Worm (Caenorhabditis elegans): ENCODE data around the gene C25E10.4.

The C25E10.4 gene

DNA sequence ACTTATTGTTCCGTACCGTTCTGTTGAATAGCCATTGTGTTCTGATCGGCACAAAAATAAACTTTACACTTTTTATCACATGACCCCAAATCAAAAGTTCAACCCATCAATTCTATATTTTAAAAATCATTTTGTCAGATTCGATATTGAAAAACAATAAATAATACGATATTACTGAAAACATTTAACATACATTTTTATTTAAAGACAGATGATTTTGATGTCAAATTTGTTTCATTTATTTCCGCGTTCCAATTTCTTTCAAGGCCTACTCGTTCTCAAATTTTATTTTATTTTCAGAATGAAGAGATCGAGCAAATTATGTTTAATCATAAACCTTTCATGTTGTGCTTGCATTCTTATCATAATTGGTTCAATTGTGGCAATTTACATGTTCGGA is 38.6 kb upstream of the C25E10.4 start, which contains the start of gene F59E11.5:
TSS of gene F59E11.5 (plus strand) at position 301 of the 400 bp plus-strand sequence.
- TF ChIP-seq ztf-11 (tag; optimal IDR thresholded peaks at IDR 0.05) = no peak
- TF ChIP-seq blmp-1 (tag; optimal IDR thresholded peaks at IDR 0.05) = no peak
- no peak for TF ChIP-seq ama-1 (optimal IDR thresholded peaks at IDR 0.05)
- TF ChIP-seq ets-5 (GFP tag; IDR thresholded peaks at IDR 0.05) = no peak
- TF ChIP-seq snpc-4 (tag; optimal IDR thresholded peaks at IDR 0.05) = no peak
- TF ChIP-seq ceh-63 (GFP tag; optimal IDR thresholded peaks at IDR 0.05) = no peak
- TF ChIP-seq nhr-77 (tag; optimal IDR thresholded peaks at IDR 0.05) = no peak
- no peak for TF ChIP-seq irx-1 (tag; optimal IDR thresholded peaks at IDR 0.05)
- TF ChIP-seq unc-62 (GFP tag; optimal IDR thresholded peaks at IDR 0.05) = no peak

DNA sequence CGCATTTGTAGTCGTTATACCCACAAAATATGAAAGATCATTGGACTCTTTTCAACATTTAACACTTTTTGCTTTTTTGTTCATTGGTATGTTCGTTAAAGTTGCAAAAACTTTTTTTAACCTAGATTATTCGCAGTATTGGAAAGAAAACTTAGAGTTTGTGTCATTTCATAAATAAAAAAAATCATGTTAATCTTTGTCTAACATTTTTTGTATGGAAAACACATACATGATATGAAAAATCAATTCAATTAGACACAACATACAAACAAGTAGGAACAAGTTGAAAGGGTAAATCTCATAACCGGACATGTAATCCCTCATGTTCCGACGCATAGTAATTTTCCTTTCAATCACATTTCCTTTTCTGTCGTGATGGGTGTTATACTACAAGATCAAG is 32.2 kb upstream of the C25E10.4 start, which contains the start of gene F59E11.2:
TSS of gene F59E11.2 (plus strand) at position 301 of the 400 bp plus-strand sequence.
- TF ChIP-seq C34B4.2 (tag; optimal IDR thresholded peaks at IDR 0.05) (no peak), pax-3 (tag; optimal IDR thresholded peaks at IDR 0.05) (no peak), swsn-7 (tag; optimal IDR thresholded peaks at IDR 0.05) (no peak), ztf-11 (tag; optimal IDR thresholded peaks at IDR 0.05) (no peak), nhr-76 (tag; optimal IDR thresholded peaks at IDR 0.05) (no peak), pag-3 (tag; optimal IDR thresholded peaks at IDR 0.05; ENCODE audit: borderline replicate concordance, insufficient read depth) (no peak), sup-37 (GFP tag; optimal IDR thresholded peaks at IDR 0.05) (no peak), fos-1 (tag; optimal IDR thresholded peaks at IDR 0.05) (no peak), sptf-1 (tag; optimal IDR thresholded peaks at IDR 0.05) (no peak), mdl-1 (tag; optimal IDR thresholded peaks at IDR 0.05) (no peak), ceh-88 (GFP tag; IDR thresholded peaks at IDR 0.05) (no peak), ceh-63 (GFP tag; optimal IDR thresholded peaks at IDR 0.05) (no peak), pqm-1 (tag; optimal IDR thresholded peaks at IDR 0.05) (no peak), dpl-1 (GFP tag; optimal IDR thresholded peaks at IDR 0.05) (no peak), nhr-77 (tag; optimal IDR thresholded peaks at IDR 0.05) (no peak), nhr-12 (tag; optimal IDR thresholded peaks at IDR 0.05) (no peak)

DNA sequence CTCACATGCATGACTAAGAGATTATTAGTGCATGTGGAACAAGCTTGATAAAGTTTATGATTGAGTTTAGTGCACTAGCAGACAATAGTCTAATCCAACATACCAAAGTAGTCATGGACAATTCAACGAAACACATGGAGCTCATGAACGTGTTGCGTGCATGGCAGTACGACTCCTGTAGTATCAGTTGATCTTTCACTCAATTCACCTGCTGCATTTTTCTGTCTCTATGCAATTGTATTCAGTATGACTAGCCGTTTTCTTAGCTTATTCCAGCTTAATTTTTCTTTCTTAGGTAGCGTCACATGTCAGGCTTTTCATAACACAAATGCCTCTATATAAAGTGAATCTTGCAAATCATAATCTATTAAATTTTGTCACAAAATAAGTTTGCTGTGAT is 30.1 kb upstream of the C25E10.4 start, which contains the start of gene srx-1:
TSS of gene srx-1 (plus strand) at position 382 of the 400 bp plus-strand sequence.
- no peak for TF ChIP-seq sox-4 (tag; optimal IDR thresholded peaks at IDR 0.05)
- no peak for TF ChIP-seq nhr-237 (tag; optimal IDR thresholded peaks at IDR 0.05)
- TF ChIP-seq snpc-4 (tag; optimal IDR thresholded peaks at IDR 0.05) = no peak
- TF ChIP-seq rnt-1 (tag; optimal IDR thresholded peaks at IDR 0.05) = no peak
- TF ChIP-seq efl-1 (optimal IDR thresholded peaks at IDR 0.05) = no peak
- no peak for TF ChIP-seq efl-1 (GFP tag; optimal IDR thresholded peaks at IDR 0.05 in 1 of 2)
- no peak for TF ChIP-seq nhr-12 (tag; optimal IDR thresholded peaks at IDR 0.05)
- TF ChIP-seq zip-4 (GFP tag; optimal IDR thresholded peaks at IDR 0.05) = no peak
- TF ChIP-seq pag-3 (tag; optimal IDR thresholded peaks at IDR 0.05; ENCODE audit: borderline replicate concordance, insufficient read depth) = no peak
- TF ChIP-seq pqm-1 (tag; optimal IDR thresholded peaks at IDR 0.05) = no peak
- no peak for TF ChIP-seq alr-1 (tag; optimal IDR thresholded peaks at IDR 0.05; ENCODE audit: borderline replicate concordance)
- no peak for TF ChIP-seq lir-3 (tag; optimal IDR thresholded peaks at IDR 0.05; ENCODE audit: poor library complexity)
- no peak for TF ChIP-seq dsc-1 (tag; optimal IDR thresholded peaks at IDR 0.05)
- no peak for TF ChIP-seq unc-30 (tag; optimal IDR thresholded peaks at IDR 0.05)
- TF ChIP-seq sup-37 (GFP tag; optimal IDR thresholded peaks at IDR 0.05) = no peak
- no peak for TF ChIP-seq C16A3.4 (tag; optimal IDR thresholded peaks at IDR 0.05)

DNA sequence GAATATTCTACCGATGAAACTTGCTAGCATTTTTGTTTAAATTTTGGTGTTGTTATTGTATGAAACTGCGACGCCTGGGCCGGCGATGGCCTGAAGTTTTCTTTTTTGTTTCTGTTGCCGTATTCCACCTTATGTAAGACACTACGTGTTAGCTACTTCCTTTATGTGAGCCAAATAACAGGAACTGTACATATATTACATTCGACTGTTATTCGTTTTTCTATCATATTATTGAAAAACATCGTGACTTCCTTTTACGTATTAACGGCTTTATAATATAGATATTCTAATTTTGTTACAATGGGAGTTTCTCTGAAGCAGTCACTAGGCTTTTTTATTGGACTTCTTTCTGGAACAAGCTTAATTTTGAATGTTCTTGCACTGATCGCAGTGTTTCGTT is 28.1 kb upstream of the C25E10.4 start, which contains the start of gene srx-3:
TSS of gene srx-3 (plus strand) at position 301 of the 400 bp plus-strand sequence.
- TF ChIP-seq Y116A8C.19 (tag; optimal IDR thresholded peaks at IDR 0.05; ENCODE audit: borderline replicate concordance) = no peak
- no peak for TF ChIP-seq pag-3 (tag; optimal IDR thresholded peaks at IDR 0.05; ENCODE audit: borderline replicate concordance, insufficient read depth)

DNA sequence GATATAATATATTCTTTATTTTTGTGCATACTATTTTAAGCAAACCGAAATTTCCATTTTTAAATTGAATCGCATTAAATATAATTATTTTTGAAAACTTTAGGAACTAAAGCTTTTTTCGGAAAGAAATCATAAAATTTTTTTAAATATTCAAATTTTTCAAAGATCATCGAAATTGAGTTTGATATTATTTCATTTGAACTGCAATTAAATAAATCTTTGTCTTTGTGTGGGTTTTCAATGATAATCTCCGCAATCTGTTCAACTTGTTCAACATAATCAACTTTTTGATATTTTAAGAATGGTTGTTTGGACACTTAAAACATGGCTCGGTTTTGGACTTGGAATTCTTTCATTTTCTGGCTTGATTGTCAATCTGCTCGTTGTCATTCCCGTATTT is 24.2 kb upstream of the C25E10.4 start, which contains the start of gene srx-2:
TSS of gene srx-2 (plus strand) at position 301 of the 400 bp plus-strand sequence.
- TF ChIP-seq ceh-8 (GFP tag; optimal IDR thresholded peaks at IDR 0.05) (no peak), alr-1 (tag; optimal IDR thresholded peaks at IDR 0.05; ENCODE audit: borderline replicate concordance) (no peak), mef-2 (tag; optimal IDR thresholded peaks at IDR 0.05) (no peak), pax-3 (tag; optimal IDR thresholded peaks at IDR 0.05) (no peak), efl-3 (GFP tag; optimal IDR thresholded peaks at IDR 0.05) (no peak), nhr-20 (tag; optimal IDR thresholded peaks at IDR 0.05) (no peak), nhr-76 (tag; optimal IDR thresholded peaks at IDR 0.05) (no peak), unc-86 (tag; optimal IDR thresholded peaks at IDR 0.05) (no peak), ceh-63 (GFP tag; optimal IDR thresholded peaks at IDR 0.05) (no peak), nhr-47 (tag; optimal IDR thresholded peaks at IDR 0.05) (no peak), nhr-12 (tag; optimal IDR thresholded peaks at IDR 0.05) (no peak), mep-1 (tag; optimal IDR thresholded peaks at IDR 0.05) (no peak), nhr-19 (GFP tag; conservative IDR thresholded peaks at IDR 0.05) (no peak), dsc-1 (tag; optimal IDR thresholded peaks at IDR 0.05) (no peak), lin-15B (tag; optimal IDR thresholded peaks at IDR 0.05) (no peak), aha-1 (tag; optimal IDR thresholded peaks at IDR 0.05) (no peak), unc-62 (GFP tag; optimal IDR thresholded peaks at IDR 0.05) (no peak), xbp-1 (tag; optimal IDR thresholded peaks at IDR 0.05) (no peak)

All from whole organism, L1 larva.